Fruit fly (Drosophila melanogaster) Kc167 (cell line): ENCODE results near the gene CG17294.

Experiments used
- Sin3A ChIP-seq: fragments of >200 bp; optimal IDR thresholded peaks from 2 replicates; lab custom pipeline; 2018; ENCODE audit warnings: missing external identifiers
- h ChIP-seq: fragments of >200 bp; optimal IDR thresholded peaks from 3 replicates; lab custom pipeline; 2018; ENCODE audit warnings: missing external identifiers
- insv ChIP-seq: fragments of >200 bp; optimal IDR thresholded peaks from 3 replicates; lab custom pipeline; 2018; ENCODE audit warnings: missing external identifiers
- psq ChIP-seq: fragments of >200 bp; optimal IDR thresholded peaks from 2 replicates; lab custom pipeline; 2017; ENCODE audit warnings: missing external identifiers

dm6 chr2L:8355419-8355818 is 21.4 kb upstream of the CG17294 start:
- TF ChIP-seq psq (lab: Kevin White, UChicago) (no peak), insv (no peak), Sin3A (lab: Kevin White, UChicago) (no peak), h (lab: Kevin White, UChicago) (no peak)
